Worm (Caenorhabditis elegans): ENCODE measurements around the gene znfx-1.

znfx-1 gene

ce11 chrII:9190513-9191099 is 22.9 kb upstream of the znfx-1 start:
- TF ChIP-seq ceh-40 (GFP tag; IDR thresholded peaks at IDR 0.05) (0 out of 2 replicates have a peak, but pooled peaks have one; percentile 14), F39B2.1 (GFP tag; IDR thresholded peaks at IDR 0.05) (no peak)

- no peak for TF ChIP-seq attf-5 (GFP tag; optimal IDR thresholded peaks at IDR 0.05)
- no peak for TF ChIP-seq F55B11.4 (tag; optimal IDR thresholded peaks at IDR 0.05; ENCODE audit: borderline replicate concordance, insufficient read depth)
- TF ChIP-seq mes-4 (tag; optimal IDR thresholded peaks at IDR 0.05), result no peak
- no peak for TF ChIP-seq Y53G8AR.9 (GFP tag; conservative IDR thresholded peaks at IDR 0.05)
- TF ChIP-seq madf-3 (GFP tag; IDR thresholded peaks at IDR 0.05), result no peak
- no peak for TF ChIP-seq hlh-26 (GFP tag; conservative IDR thresholded peaks at IDR 0.05)
- TF ChIP-seq chd-7 (tag; optimal IDR thresholded peaks at IDR 0.05), result no peak
- TF ChIP-seq nhr-120 (GFP tag; IDR thresholded peaks at IDR 0.05), result no peak
- no peak for TF ChIP-seq F52B5.7 (tag; optimal IDR thresholded peaks at IDR 0.05)
- TF ChIP-seq lag-1 (GFP tag; IDR thresholded peaks at IDR 0.05), result no peak
- no peak for TF ChIP-seq tlf-1 (GFP tag; optimal IDR thresholded peaks at IDR 0.05)
- no peak for TF ChIP-seq rpc-1 (optimal IDR thresholded peaks at IDR 0.05)
- TF ChIP-seq rpc-1 (tag; optimal IDR thresholded peaks at IDR 0.05), result no peak
- no peak for TF ChIP-seq akir-1 (GFP tag; optimal IDR thresholded peaks at IDR 0.05)
- no peak for TF ChIP-seq T07F8.4 (tag; optimal IDR thresholded peaks at IDR 0.05)
- TF ChIP-seq Y79H2A.3 (GFP tag; conservative IDR thresholded peaks at IDR 0.05), result no peak
- TF ChIP-seq T26A5.8 (tag; optimal IDR thresholded peaks at IDR 0.05), result no peak
- no peak for TF ChIP-seq egl-18 (GFP tag; IDR thresholded peaks at IDR 0.05)
- TF ChIP-seq B0019.2 (GFP tag; conservative IDR thresholded peaks at IDR 0.05), result no peak
- TF ChIP-seq tbp1 (GFP tag; optimal IDR thresholded peaks at IDR 0.05), result no peak
These were observed 19.3 kb upstream of the znfx-1 start, which contains the start of gene twk-4 for ce11 chrII:9194195-9194594. Gene twk-4, minus strand, starts transcription at chrII:9194295.

- no peak for TF ChIP-seq hlh-12 (tag; optimal IDR thresholded peaks at IDR 0.05)
- no peak for TF ChIP-seq mel-28 (tag; optimal IDR thresholded peaks at IDR 0.05; ENCODE audit: borderline replicate concordance)
- TF ChIP-seq let-607 (tag; optimal IDR thresholded peaks at IDR 0.05), result peak in 1 of 2 experiments; percentile 17
- peak; percentile 85 for TF ChIP-seq nhr-80 (tag; optimal IDR thresholded peaks at IDR 0.05)
- TF ChIP-seq snpc-4 (GFP tag; optimal IDR thresholded peaks at IDR 0.05), result no peak
- peak in 1 of 4 experiments; percentile 1 for TF ChIP-seq snpc-4 (tag; optimal IDR thresholded peaks at IDR 0.05)
These were observed 17.1 kb upstream of the znfx-1 start for ce11 chrII:9196325-9196724.

- TF ChIP-seq lag-1 (GFP tag; IDR thresholded peaks at IDR 0.05) (no peak), lir-1 (GFP tag; conservative IDR thresholded peaks at IDR 0.05) (no peak), nfya-2 (GFP tag; IDR thresholded peaks at IDR 0.05) (no peak), C17E4.6 (GFP tag; IDR thresholded peaks at IDR 0.05) (no peak), xnd-1 (tag; optimal IDR thresholded peaks at IDR 0.05) (no peak), nhr-179 (tag; optimal IDR thresholded peaks at IDR 0.05) (no peak), egl-18 (GFP tag; IDR thresholded peaks at IDR 0.05) (no peak), F52B5.7 (tag; optimal IDR thresholded peaks at IDR 0.05) (no peak), efl-1 (GFP tag; optimal IDR thresholded peaks at IDR 0.05) (no peak), Y67H2A.10 (GFP tag; conservative IDR thresholded peaks at IDR 0.05) (no peak), akir-1 (GFP tag; optimal IDR thresholded peaks at IDR 0.05) (no peak), pha-4 (tag; optimal IDR thresholded peaks at IDR 0.05) (no peak)
These were observed 16.2 kb upstream of the znfx-1 start, which contains the start of gene let-23 for ce11 chrII:9197212-9197611. Gene let-23, plus strand, starts transcription at chrII:9197512.

Data from whole organism, young adult.